Fruit fly (Drosophila melanogaster): ENCODE data around the gene CG13053.

Gene CG13053

dm6 chr3L:16211156-16211935, 48.2 kb downstream of the CG13053 start:
- TF ChIP-seq CG17801 (GFP tag; optimal IDR thresholded peaks at IDR 0.05; ENCODE audit: partially characterized antibody), result no peak

- no peak for TF ChIP-seq CG17801 (GFP tag; optimal IDR thresholded peaks at IDR 0.05; ENCODE audit: partially characterized antibody)
These were observed 49.9 kb downstream of the CG13053 start for dm6 chr3L:16209641-16210040.

Measured in ovary, adult (tissue).